Worm (Caenorhabditis elegans) whole organism, L1 larva: ENCODE measurements around the gene C28G1.2.

Source experiments
- blmp-1 ChIP-seq: fragments of 150-350 bp; optimal IDR thresholded peaks from 2 replicates; lab custom pipeline; 2014; ENCODE audit warnings: missing biosample characterization, missing genetic modification characterization
- ceh-82 ChIP-seq, 3 experiments: fragments of 150-350 bp in 1 of 3; sonication (generic microtip) in 2 of 3; optimal IDR thresholded peaks; 2 replicates each; lab custom pipeline; 2014 to 2017; ENCODE audit warnings: missing biosample characterization in 3 of 3, missing genetic modification characterization in 3 of 3
- ceh-88 ChIP-seq: fragments of 200-800 bp; sonication (Bioruptor generic); IDR thresholded peaks from 2 replicates; pipeline ENCODE4 v1.3.6; 2022; ENCODE audit warnings: missing genetic modification characterization, missing compliant biosample characterization
- elt-3 ChIP-seq, 6 experiments: fragments of 150-350 bp in 1 of 6; sonication (generic microtip); optimal IDR thresholded peaks; 2 replicates each; lab custom pipeline; 2017 to 2018; ENCODE audit warnings: missing biosample characterization in 6 of 6, missing genetic modification characterization in 6 of 6, inconsistent platforms in 1 of 6
- lin-35 ChIP-seq, 2 experiments: fragments of 150-350 bp; optimal IDR thresholded peaks; 2 replicates each; lab custom pipeline; 2014; ENCODE audit warnings: missing biosample characterization in 2 of 2, missing genetic modification characterization in 2 of 2, missing genetic modification reagents in 2 of 2
- lin-39 ChIP-seq: fragments of 150-350 bp; optimal IDR thresholded peaks from 2 replicates; lab custom pipeline; 2014; ENCODE audit warnings: missing biosample characterization, missing genetic modification reagents, missing genetic modification characterization
- nhr-11 ChIP-seq: fragments of 150-350 bp; optimal IDR thresholded peaks from 2 replicates; lab custom pipeline; 2014; ENCODE audit warnings: missing biosample characterization, missing genetic modification characterization
- nhr-12 ChIP-seq: sonication (generic microtip); optimal IDR thresholded peaks from 2 replicates; lab custom pipeline; 2017; ENCODE audit warnings: missing biosample characterization, missing genetic modification characterization
- nhr-28 ChIP-seq: fragments of 150-350 bp; optimal IDR thresholded peaks from 2 replicates; lab custom pipeline; 2014; ENCODE audit warnings: missing biosample characterization, missing genetic modification characterization
- nhr-47 ChIP-seq: sonication (generic microtip); optimal IDR thresholded peaks from 2 replicates; lab custom pipeline; 2016; ENCODE audit warnings: mild to moderate bottlenecking, missing genetic modification characterization, moderate library complexity, missing compliant biosample characterization
- pag-3 ChIP-seq: sonication (generic microtip); optimal IDR thresholded peaks from 2 replicates; lab custom pipeline; 2017; ENCODE audit warnings: missing genetic modification characterization, mild to moderate bottlenecking, missing compliant biosample characterization, antibody characterized with exemption, borderline replicate concordance; ENCODE audit not compliant: insufficient read depth
- skn-1 ChIP-seq: fragments of 150-350 bp; optimal IDR thresholded peaks from 2 replicates; lab custom pipeline; 2014; ENCODE audit warnings: missing biosample characterization, missing genetic modification characterization
- zag-1 ChIP-seq: fragments of 150-350 bp; optimal IDR thresholded peaks from 2 replicates; lab custom pipeline; 2014; ENCODE audit warnings: missing biosample characterization, missing genetic modification characterization

DNA sequence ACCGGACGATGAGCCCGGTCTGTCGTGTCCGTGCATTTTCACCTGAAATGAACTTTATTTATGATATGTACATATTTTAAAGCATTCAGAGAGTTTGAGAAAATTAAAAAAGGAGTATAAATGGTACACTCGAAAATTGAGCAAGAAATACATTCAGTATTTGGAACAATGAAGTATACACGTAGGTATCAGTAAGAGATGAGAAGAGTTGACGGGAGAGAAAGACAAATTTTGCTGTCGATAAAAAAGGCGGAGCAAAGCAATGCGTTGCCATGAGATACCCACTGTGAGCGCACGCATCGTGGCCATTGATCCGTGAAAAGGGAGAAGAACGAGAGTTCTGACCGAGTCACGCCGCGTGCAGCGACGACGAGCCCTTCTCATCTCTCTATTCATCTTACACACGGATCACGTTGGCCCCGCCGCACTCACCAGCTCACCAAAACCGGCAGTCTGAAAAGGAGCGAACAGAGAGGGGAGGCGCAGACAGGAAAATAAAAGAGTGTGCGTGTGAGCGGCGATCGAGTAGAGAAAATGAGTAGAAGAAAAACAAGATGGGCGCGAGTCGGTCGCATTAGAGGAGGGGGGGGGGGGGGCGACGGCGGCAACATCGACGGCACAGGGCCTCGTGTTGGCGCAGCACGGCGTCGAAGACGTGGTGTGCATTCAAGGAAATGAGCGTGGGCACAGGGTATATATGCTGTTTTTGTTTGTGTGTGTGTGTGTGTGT lies 29.6 kb upstream of the C28G1.2 start, which contains the start of gene R04E5.8:
- no peak for TF ChIP-seq pag-3 (tag; lab: Kevin White, UChicago)
- TF ChIP-seq ceh-88 (GFP tag; lab: Robert Waterston, UW), result no peak
- TF ChIP-seq nhr-12 (tag; lab: Kevin White, UChicago), result no peak
- no peak for TF ChIP-seq skn-1 (tag; lab: Kevin White, UChicago)
- peak in 1 of 3 experiments; percentile 63 for TF ChIP-seq ceh-82 (tag; optimal IDR thresholded peaks at IDR 0.05; lab: Kevin White, UChicago)
- no peak for TF ChIP-seq elt-3 (tag; optimal IDR thresholded peaks at IDR 0.05; lab: Kevin White, UChicago)
- no peak for TF ChIP-seq lin-39 (tag; lab: Kevin White, UChicago)
- no peak for TF ChIP-seq zag-1 (tag; lab: Kevin White, UChicago)
- TF ChIP-seq lin-35 (GFP tag; optimal IDR thresholded peaks at IDR 0.05; lab: Kevin White, UChicago), result no peak
- no peak for TF ChIP-seq nhr-28 (tag; lab: Kevin White, UChicago)
- no peak for TF ChIP-seq blmp-1 (tag; lab: Kevin White, UChicago)
- no peak for TF ChIP-seq nhr-11
- TF ChIP-seq nhr-47 (tag; lab: Kevin White, UChicago), result peak; percentile 72
